Worm (Caenorhabditis elegans) whole organism, L1 larva: ENCODE measurements around the gene gmps-1.

Experiments
- C04F5.9 ChIP-seq: sonication (generic microtip); optimal IDR thresholded peaks from 2 replicates; lab custom pipeline; 2016; ENCODE audit warnings: missing genetic modification characterization, missing compliant biosample characterization
- Y116A8C.19 ChIP-seq: sonication (generic microtip); optimal IDR thresholded peaks from 2 replicates; lab custom pipeline; 2016; ENCODE audit warnings: missing compliant biosample characterization, missing genetic modification characterization, borderline replicate concordance
- aha-1 ChIP-seq: fragments of 150-350 bp; optimal IDR thresholded peaks from 2 replicates; lab custom pipeline; 2014; ENCODE audit warnings: missing biosample characterization, missing genetic modification characterization
- alr-1 ChIP-seq: fragments of 200-800 bp; sonication (Bioruptor generic); optimal IDR thresholded peaks from 2 replicates; lab custom pipeline; 2018; ENCODE audit warnings: borderline replicate concordance, mild to moderate bottlenecking, missing genetic modification characterization, missing compliant biosample characterization
- blmp-1 ChIP-seq: fragments of 150-350 bp; optimal IDR thresholded peaks from 2 replicates; lab custom pipeline; 2014; ENCODE audit warnings: missing biosample characterization, missing genetic modification characterization
- ceh-63 ChIP-seq: fragments of 200-800 bp; sonication (Bioruptor generic); optimal IDR thresholded peaks from 2 replicates; lab custom pipeline; 2018; ENCODE audit warnings: mild to moderate bottlenecking, missing genetic modification characterization, missing compliant biosample characterization
- ceh-8 ChIP-seq: fragments of 200-800 bp; sonication (Bioruptor generic); optimal IDR thresholded peaks from 2 replicates; lab custom pipeline; 2018; ENCODE audit warnings: mild to moderate bottlenecking, missing genetic modification characterization, moderate library complexity, missing compliant biosample characterization
- dpl-1 ChIP-seq, 3 experiments: fragments of 150-350 bp in 2 of 3; sonication (generic microtip) in 1 of 3; optimal IDR thresholded peaks; 2 replicates each; lab custom pipeline; 2014 to 2017; ENCODE audit warnings: missing biosample characterization in 3 of 3, missing genetic modification characterization in 3 of 3, missing genetic modification reagents in 3 of 3
- dsc-1 ChIP-seq: sonication (generic microtip); optimal IDR thresholded peaks from 2 replicates; lab custom pipeline; 2016; ENCODE audit warnings: mild to moderate bottlenecking, missing genetic modification characterization, missing compliant biosample characterization
- efl-1 ChIP-seq, 4 experiments: fragments of 150-350 bp; optimal IDR thresholded peaks in 3 of 4; peaks in 1 of 4; 1 replicate in 1 of 4; 2 replicates in 3 of 4; lab custom pipeline; 2014; ENCODE audit warnings: missing biosample characterization in 2 of 4, missing genetic modification characterization in 2 of 4, missing genetic modification reagents in 2 of 4
- egl-27 ChIP-seq, 2 experiments: fragments of 150-350 bp in 1 of 2; sonication (generic microtip); optimal IDR thresholded peaks; 3 replicates each; lab custom pipeline; 2017 to 2018; ENCODE audit warnings: missing biosample characterization in 2 of 2, missing genetic modification characterization in 2 of 2, missing genetic modification reagents in 2 of 2
- fkh-10 ChIP-seq: sonication (generic microtip); optimal IDR thresholded peaks from 2 replicates; lab custom pipeline; 2017; ENCODE audit warnings: missing biosample characterization, missing genetic modification reagents, missing genetic modification characterization
- fkh-4 ChIP-seq: sonication (generic microtip); optimal IDR thresholded peaks from 2 replicates; lab custom pipeline; 2016; ENCODE audit warnings: missing compliant biosample characterization, missing genetic modification characterization, borderline replicate concordance
- grh-1 ChIP-seq: fragments of 200-800 bp; sonication (Bioruptor generic); IDR thresholded peaks from 2 replicates; pipeline ENCODE4 v1.3.6; 2022; ENCODE audit warnings: missing genetic modification reagents, missing genetic modification characterization, missing compliant biosample characterization
- hlh-17 ChIP-seq: fragments of 200-800 bp; sonication (Bioruptor generic); optimal IDR thresholded peaks from 2 replicates; lab custom pipeline; 2018; ENCODE audit warnings: missing genetic modification characterization, mild to moderate bottlenecking, missing compliant biosample characterization, moderate library complexity, borderline replicate concordance
- hlh-4 ChIP-seq: sonication (generic microtip); optimal IDR thresholded peaks from 2 replicates; lab custom pipeline; 2016; ENCODE audit warnings: mild to moderate bottlenecking, missing genetic modification characterization, missing compliant biosample characterization
- irx-1 ChIP-seq: sonication (generic microtip); optimal IDR thresholded peaks from 2 replicates; lab custom pipeline; 2016; ENCODE audit warnings: missing genetic modification characterization, missing compliant biosample characterization
- isw-1 ChIP-seq: fragments of 200-800 bp; sonication (Bioruptor generic); IDR thresholded peaks from 2 replicates; pipeline ENCODE4 v1.3.6; 2022; ENCODE audit warnings: missing genetic modification characterization, missing compliant biosample characterization
- jun-1 ChIP-seq: fragments of 150-350 bp; optimal IDR thresholded peaks from 2 replicates; lab custom pipeline; 2014; ENCODE audit warnings: missing biosample characterization, missing genetic modification reagents, missing genetic modification characterization
- lin-35 ChIP-seq, 2 experiments: fragments of 150-350 bp; optimal IDR thresholded peaks; 2 replicates each; lab custom pipeline; 2014; ENCODE audit warnings: missing biosample characterization in 2 of 2, missing genetic modification characterization in 2 of 2, missing genetic modification reagents in 2 of 2
- lin-39 ChIP-seq: fragments of 150-350 bp; optimal IDR thresholded peaks from 2 replicates; lab custom pipeline; 2014; ENCODE audit warnings: missing biosample characterization, missing genetic modification reagents, missing genetic modification characterization
- lsy-2 ChIP-seq, 2 experiments: fragments of 150-350 bp; optimal IDR thresholded peaks; 2 replicates each; lab custom pipeline; 2014; ENCODE audit warnings: missing biosample characterization in 2 of 2, missing genetic modification characterization in 2 of 2
- mab-9 ChIP-seq: fragments of 200-800 bp; sonication (Bioruptor generic); IDR thresholded peaks from 2 replicates; pipeline ENCODE4 v1.3.6; 2022; ENCODE audit warnings: missing genetic modification reagents, missing genetic modification characterization, missing compliant biosample characterization
- mdl-1 ChIP-seq, 2 experiments: fragments of 150-350 bp; optimal IDR thresholded peaks; 2 replicates each; lab custom pipeline; 2014 to 2017; ENCODE audit warnings: missing biosample characterization in 2 of 2, missing genetic modification characterization in 2 of 2, inconsistent platforms in 1 of 2
- mep-1 ChIP-seq: fragments of 150-350 bp; optimal IDR thresholded peaks from 2 replicates; lab custom pipeline; 2014; ENCODE audit warnings: missing biosample characterization, missing genetic modification characterization
- nhr-12 ChIP-seq: sonication (generic microtip); optimal IDR thresholded peaks from 2 replicates; lab custom pipeline; 2017; ENCODE audit warnings: missing biosample characterization, missing genetic modification characterization
- nhr-19 ChIP-seq: fragments of 200-800 bp; sonication (Bioruptor generic); conservative IDR thresholded peaks from 2 replicates; pipeline ENCODE4 v1.3.6; 2022; ENCODE audit warnings: missing genetic modification characterization, missing compliant biosample characterization
- nhr-20 ChIP-seq: sonication (generic microtip); optimal IDR thresholded peaks from 2 replicates; lab custom pipeline; 2016; ENCODE audit warnings: mild to moderate bottlenecking, missing genetic modification characterization, missing compliant biosample characterization
- nhr-28 ChIP-seq: fragments of 150-350 bp; optimal IDR thresholded peaks from 2 replicates; lab custom pipeline; 2014; ENCODE audit warnings: missing biosample characterization, missing genetic modification characterization
- nhr-77 ChIP-seq: fragments of 150-350 bp; optimal IDR thresholded peaks from 2 replicates; lab custom pipeline; 2014; ENCODE audit warnings: missing biosample characterization, missing genetic modification characterization
- nhr-84 ChIP-seq: sonication (generic microtip); optimal IDR thresholded peaks from 2 replicates; lab custom pipeline; 2017; ENCODE audit warnings: missing biosample characterization, missing genetic modification characterization
- nhr-85 ChIP-seq: sonication (generic microtip); peaks from one replicate; lab custom pipeline; 2016; ENCODE audit warnings: missing genetic modification characterization, inconsistent platforms, missing compliant biosample characterization
- nhr-90 ChIP-seq: sonication (generic microtip); optimal IDR thresholded peaks from 2 replicates; lab custom pipeline; 2016; ENCODE audit warnings: mild to moderate bottlenecking, missing genetic modification characterization, missing compliant biosample characterization; ENCODE audit not compliant: poor library complexity
- pqm-1 ChIP-seq: sonication (generic microtip); optimal IDR thresholded peaks from 3 replicates; lab custom pipeline; 2017; ENCODE audit warnings: missing biosample characterization, missing genetic modification characterization
- skn-1 ChIP-seq: fragments of 150-350 bp; optimal IDR thresholded peaks from 2 replicates; lab custom pipeline; 2014; ENCODE audit warnings: missing biosample characterization, missing genetic modification characterization
- sox-4 ChIP-seq: sonication (generic microtip); optimal IDR thresholded peaks from 2 replicates; lab custom pipeline; 2016; ENCODE audit warnings: missing genetic modification characterization, missing compliant biosample characterization
- sup-37 ChIP-seq: fragments of 200-800 bp; sonication (Bioruptor generic); optimal IDR thresholded peaks from 2 replicates; lab custom pipeline; 2018; ENCODE audit warnings: mild to moderate bottlenecking, missing genetic modification characterization, missing compliant biosample characterization
- swsn-7 ChIP-seq: sonication (generic microtip); optimal IDR thresholded peaks from 2 replicates; lab custom pipeline; 2016; ENCODE audit warnings: missing genetic modification characterization, missing compliant biosample characterization
- tlp-1 ChIP-seq: fragments of 150-350 bp; optimal IDR thresholded peaks from 2 replicates; lab custom pipeline; 2014; ENCODE audit warnings: missing biosample characterization, missing genetic modification characterization
- unc-30 ChIP-seq: sonication (generic microtip); optimal IDR thresholded peaks from 2 replicates; lab custom pipeline; 2017; ENCODE audit warnings: missing biosample characterization, missing genetic modification characterization
- unc-62 ChIP-seq: fragments of 150-350 bp; optimal IDR thresholded peaks from 2 replicates; lab custom pipeline; 2014; ENCODE audit warnings: missing biosample characterization, missing genetic modification reagents, missing genetic modification characterization
- unc-86 ChIP-seq: sonication (generic microtip); optimal IDR thresholded peaks from 2 replicates; lab custom pipeline; 2016; ENCODE audit warnings: missing genetic modification characterization, missing compliant biosample characterization
- unc-98 ChIP-seq: fragments of 200-800 bp; sonication (Bioruptor generic); IDR thresholded peaks from 2 replicates; pipeline ENCODE4 v1.3.6; 2022; ENCODE audit warnings: missing genetic modification characterization, missing compliant biosample characterization
- xbp-1 ChIP-seq: sonication (generic microtip); optimal IDR thresholded peaks from 2 replicates; lab custom pipeline; 2016; ENCODE audit warnings: missing genetic modification characterization, missing compliant biosample characterization
- zag-1 ChIP-seq: fragments of 150-350 bp; optimal IDR thresholded peaks from 2 replicates; lab custom pipeline; 2014; ENCODE audit warnings: missing biosample characterization, missing genetic modification characterization
- zip-4 ChIP-seq: fragments of 200-800 bp; sonication (Bioruptor generic); optimal IDR thresholded peaks from 2 replicates; lab custom pipeline; 2018; ENCODE audit warnings: mild to moderate bottlenecking, missing genetic modification characterization, moderate library complexity, missing compliant biosample characterization
- ztf-11 ChIP-seq, 2 experiments: sonication (generic microtip); optimal IDR thresholded peaks; 2 replicates each; lab custom pipeline; 2016 to 2017; ENCODE audit warnings: missing genetic modification characterization in 2 of 2, missing biosample characterization in 1 of 2, missing compliant biosample characterization in 1 of 2
- ztf-4 ChIP-seq: fragments of 150-350 bp; optimal IDR thresholded peaks from 2 replicates; lab custom pipeline; 2014; ENCODE audit warnings: missing biosample characterization, missing genetic modification characterization

Gene gmps-1

ce11 chrII:10880625-10881024 lies 12.1 kb upstream of the gmps-1 start, which contains the start of gene lurp-1:
Gene lurp-1, plus strand, starts transcription at chrII:10880925.
- TF ChIP-seq dsc-1 (tag; lab: Kevin White, UChicago) (peak; percentile 69), sup-37 (no peak)

- TF ChIP-seq unc-98 (no peak), nhr-90 (tag; lab: Kevin White, UChicago) (no peak), dpl-1 (GFP tag; optimal IDR thresholded peaks at IDR 0.05; lab: Kevin White, UChicago) (no peak), lin-35 (GFP tag; optimal IDR thresholded peaks at IDR 0.05; lab: Kevin White, UChicago) (no peak), mab-9 (GFP tag; lab: Robert Waterston, UW) (no peak), mep-1 (no peak), fkh-4 (tag; lab: Kevin White, UChicago) (no peak), nhr-20 (no peak), sup-37 (no peak), lin-39 (tag; lab: Kevin White, UChicago) (no peak), Y116A8C.19 (no peak)
Observed at ce11 chrII:10873631-10874030, 5.1 kb upstream of the gmps-1 start, which contains the start of gene orc-2. Gene orc-2, plus strand, starts transcription at chrII:10873931.

- TF ChIP-seq sup-37, result no peak
- no peak for TF ChIP-seq pqm-1 (tag; lab: Kevin White, UChicago)
- no peak for TF ChIP-seq fkh-10 (GFP tag; lab: Kevin White, UChicago)
- peak; percentile 6 for TF ChIP-seq ceh-8 (GFP tag; lab: Kevin White, UChicago)
- TF ChIP-seq blmp-1, result peak; percentile 52
- peak; percentile 60 for TF ChIP-seq nhr-77 (tag; lab: Kevin White, UChicago)
- peak; percentile 87 for TF ChIP-seq isw-1 (GFP tag; lab: Robert Waterston, UW)
- TF ChIP-seq zip-4, result peak; percentile 53
- peak; percentile 78 for TF ChIP-seq nhr-19 (GFP tag; lab: Robert Waterston, UW)
- no peak for TF ChIP-seq ztf-4
- TF ChIP-seq ceh-63 (GFP tag; lab: Kevin White, UChicago), result no peak
- no peak for TF ChIP-seq nhr-12 (tag; lab: Kevin White, UChicago)
- no peak for TF ChIP-seq nhr-28 (tag; lab: Kevin White, UChicago)
- TF ChIP-seq ztf-11 (tag; optimal IDR thresholded peaks at IDR 0.05; lab: Kevin White, UChicago), result peak in 1 of 2 experiments; percentile 86
- no peak for TF ChIP-seq hlh-17 (GFP tag; lab: Kevin White, UChicago)
- peak; percentile 60 for TF ChIP-seq grh-1 (GFP tag; lab: Robert Waterston, UW)
- TF ChIP-seq skn-1, result peak; percentile 59
- TF ChIP-seq dsc-1 (tag; lab: Kevin White, UChicago), result peak; percentile 87
- peak; percentile 85 for TF ChIP-seq swsn-7 (tag; lab: Kevin White, UChicago)
- no peak for TF ChIP-seq aha-1
- peak; percentile 85 to 87 for TF ChIP-seq efl-1 (optimal IDR thresholded peaks at IDR 0.05; lab: Kevin White, UChicago)
- peak; percentile 80 to 97 for TF ChIP-seq efl-1 (GFP tag; optimal IDR thresholded peaks at IDR 0.05 in 1 of 2; lab: Kevin White, UChicago)
- TF ChIP-seq C04F5.9 (tag; lab: Kevin White, UChicago), result peak; percentile 99
- TF ChIP-seq sox-4, result peak; percentile 54
- TF ChIP-seq irx-1, result peak; percentile 86
- peak; percentile 71 for TF ChIP-seq unc-98
- no peak for TF ChIP-seq egl-27 (tag; optimal IDR thresholded peaks at IDR 0.05; lab: Kevin White, UChicago)
- TF ChIP-seq nhr-85, result peak; percentile 91
- peak; percentile 93 to 94 for TF ChIP-seq lsy-2 (tag; optimal IDR thresholded peaks at IDR 0.05; lab: Kevin White, UChicago)
- peak in 1 of 2 experiments; percentile 76 for TF ChIP-seq mdl-1 (tag; optimal IDR thresholded peaks at IDR 0.05; lab: Kevin White, UChicago)
- no peak for TF ChIP-seq unc-30
- TF ChIP-seq unc-62, result no peak
- TF ChIP-seq jun-1, result peak; percentile 0
- TF ChIP-seq xbp-1 (tag; lab: Kevin White, UChicago), result peak; percentile 90
- TF ChIP-seq alr-1 (tag; lab: Kevin White, UChicago), result no peak
- peak; percentile 75 to 85 (median 80) for TF ChIP-seq dpl-1 (GFP tag; optimal IDR thresholded peaks at IDR 0.05; lab: Kevin White, UChicago)
- no peak for TF ChIP-seq hlh-4 (tag; lab: Kevin White, UChicago)
- no peak for TF ChIP-seq tlp-1 (tag; lab: Kevin White, UChicago)
- TF ChIP-seq nhr-20, result peak; percentile 90
- TF ChIP-seq nhr-84, result no peak
- peak; percentile 30 for TF ChIP-seq lin-39 (tag; lab: Kevin White, UChicago)
- TF ChIP-seq unc-86 (tag; lab: Kevin White, UChicago), result peak; percentile 77
- no peak for TF ChIP-seq zag-1 (tag; lab: Kevin White, UChicago)
Observed at ce11 chrII:10872541-10872940, 4.0 kb upstream of the gmps-1 start, which contains the start of the genes cyn-4 and copz-1. Gene cyn-4, minus strand, starts transcription at chrII:10872611. Gene copz-1, plus strand, starts transcription at chrII:10872879.
